Worm (Caenorhabditis elegans) whole organism, mixed stage, embryonic: Measurements from ENCODE around the gene K10B4.1.
A peak's percentile ranks its signal among the peaks of the same experiment; 100 is the strongest.
"Not testable (repeated sequence)": the region's sequence is repeated elsewhere in the genome, so short reads cannot be mapped to it uniquely, and the experiment has no call there.

Source experiments
- bed-3 ChIP-seq: fragments of 200-800 bp; sonication (Bioruptor generic); optimal IDR thresholded peaks from 3 replicates; lab custom pipeline; 2018; ENCODE audit warnings: mild to moderate bottlenecking, missing genetic modification characterization, moderate library complexity, missing compliant biosample characterization
- blmp-1 ChIP-seq: fragments of 150-350 bp; optimal IDR thresholded peaks from 2 replicates; lab custom pipeline; 2014; ENCODE audit warnings: missing biosample characterization, missing genetic modification characterization
- ceh-43 ChIP-seq: fragments of 200-800 bp; sonication (Bioruptor generic); optimal IDR thresholded peaks from 2 replicates; lab custom pipeline; 2018; ENCODE audit warnings: mild to moderate bottlenecking, missing genetic modification characterization, moderate library complexity, missing compliant biosample characterization
- ceh-83 ChIP-seq: fragments of 200-800 bp; sonication (Bioruptor generic); optimal IDR thresholded peaks from 2 replicates; lab custom pipeline; 2018; ENCODE audit warnings: mild to moderate bottlenecking, missing genetic modification characterization, missing compliant biosample characterization
- ces-1 ChIP-seq: fragments of 150-350 bp; optimal IDR thresholded peaks from 2 replicates; lab custom pipeline; 2014; ENCODE audit warnings: missing biosample characterization, missing genetic modification reagents, missing genetic modification characterization
- cnd-1 ChIP-seq: fragments of 200-800 bp; sonication (Bioruptor generic); optimal IDR thresholded peaks from 2 replicates; lab custom pipeline; 2018; ENCODE audit warnings: mild to moderate bottlenecking, missing genetic modification characterization, missing compliant biosample characterization
- drap-1 ChIP-seq: fragments of 200-800 bp; sonication (Bioruptor generic); optimal IDR thresholded peaks from 3 replicates; lab custom pipeline; 2018; ENCODE audit warnings: mild to moderate bottlenecking, missing genetic modification characterization, missing compliant biosample characterization
- elt-1 ChIP-seq: sonication (generic microtip); optimal IDR thresholded peaks from 2 replicates; lab custom pipeline; 2017; ENCODE audit warnings: missing genetic modification characterization, mild to moderate bottlenecking, missing compliant biosample characterization, antibody characterized with exemption, moderate library complexity, borderline replicate concordance; ENCODE audit not compliant: insufficient read depth
- elt-3 ChIP-seq: fragments of 150-350 bp; optimal IDR thresholded peaks from 2 replicates; lab custom pipeline; 2014; ENCODE audit warnings: missing biosample characterization, missing genetic modification characterization
- flh-1 ChIP-seq: fragments of 200-800 bp; sonication (Bioruptor generic); optimal IDR thresholded peaks from 2 replicates; lab custom pipeline; 2018; ENCODE audit warnings: mild to moderate bottlenecking, missing genetic modification characterization, moderate library complexity, missing compliant biosample characterization
- ham-2 ChIP-seq: fragments of 200-800 bp; sonication (Bioruptor generic); optimal IDR thresholded peaks from 2 replicates; lab custom pipeline; 2018; ENCODE audit warnings: mild to moderate bottlenecking, missing genetic modification characterization, missing compliant biosample characterization
- hlh-1 ChIP-seq: fragments of 150-350 bp; optimal IDR thresholded peaks from 2 replicates; lab custom pipeline; 2014; ENCODE audit warnings: missing biosample characterization, missing genetic modification reagents, missing genetic modification characterization
- lin-13 ChIP-seq: fragments of 150-350 bp; optimal IDR thresholded peaks from 2 replicates; lab custom pipeline; 2014; ENCODE audit warnings: missing biosample characterization, missing genetic modification characterization
- lin-32 ChIP-seq: fragments of 200-800 bp; sonication (Bioruptor generic); optimal IDR thresholded peaks from 2 replicates; lab custom pipeline; 2018; ENCODE audit warnings: mild to moderate bottlenecking, missing genetic modification characterization, missing compliant biosample characterization
- lsy-2 ChIP-seq: fragments of 150-350 bp; optimal IDR thresholded peaks from 2 replicates; lab custom pipeline; 2014; ENCODE audit warnings: missing biosample characterization, missing genetic modification characterization
- mep-1 ChIP-seq: fragments of 150-350 bp; optimal IDR thresholded peaks from 2 replicates; lab custom pipeline; 2017; ENCODE audit warnings: missing biosample characterization, missing genetic modification reagents, missing genetic modification characterization, inconsistent platforms
- mls-2 ChIP-seq: sonication (generic microtip); optimal IDR thresholded peaks from 2 replicates; lab custom pipeline; 2016; ENCODE audit warnings: mild to moderate bottlenecking, missing genetic modification characterization, moderate library complexity, missing compliant biosample characterization
- nhr-12 ChIP-seq: fragments of 150-350 bp; optimal IDR thresholded peaks from 2 replicates; lab custom pipeline; 2014; ENCODE audit warnings: missing biosample characterization, missing genetic modification characterization
- nhr-237 ChIP-seq: fragments of 150-350 bp; optimal IDR thresholded peaks from 2 replicates; lab custom pipeline; 2014; ENCODE audit warnings: missing biosample characterization, missing genetic modification characterization
- nhr-76 ChIP-seq: sonication (generic microtip); optimal IDR thresholded peaks from 2 replicates; lab custom pipeline; 2017; ENCODE audit warnings: missing biosample characterization, missing genetic modification characterization
- sem-2 ChIP-seq: fragments of 200-800 bp; sonication (Bioruptor generic); optimal IDR thresholded peaks from 2 replicates; lab custom pipeline; 2018; ENCODE audit warnings: mild to moderate bottlenecking, missing genetic modification characterization, missing compliant biosample characterization
- snpc-4 ChIP-seq: fragments of 150-350 bp; optimal IDR thresholded peaks from 2 replicates; lab custom pipeline; 2014; ENCODE audit warnings: missing biosample characterization, missing genetic modification characterization
- unc-39 ChIP-seq: fragments of 150-350 bp; optimal IDR thresholded peaks from 2 replicates; lab custom pipeline; 2014; ENCODE audit warnings: missing biosample characterization, missing genetic modification characterization
- unc-62 ChIP-seq: fragments of 150-350 bp; optimal IDR thresholded peaks from 2 replicates; lab custom pipeline; 2014; ENCODE audit warnings: missing biosample characterization, missing genetic modification reagents, missing genetic modification characterization
- zip-8 ChIP-seq: fragments of 150-350 bp; optimal IDR thresholded peaks from 2 replicates; lab custom pipeline; 2014; ENCODE audit warnings: missing biosample characterization, missing genetic modification characterization

The K10B4.1 gene

DNA sequence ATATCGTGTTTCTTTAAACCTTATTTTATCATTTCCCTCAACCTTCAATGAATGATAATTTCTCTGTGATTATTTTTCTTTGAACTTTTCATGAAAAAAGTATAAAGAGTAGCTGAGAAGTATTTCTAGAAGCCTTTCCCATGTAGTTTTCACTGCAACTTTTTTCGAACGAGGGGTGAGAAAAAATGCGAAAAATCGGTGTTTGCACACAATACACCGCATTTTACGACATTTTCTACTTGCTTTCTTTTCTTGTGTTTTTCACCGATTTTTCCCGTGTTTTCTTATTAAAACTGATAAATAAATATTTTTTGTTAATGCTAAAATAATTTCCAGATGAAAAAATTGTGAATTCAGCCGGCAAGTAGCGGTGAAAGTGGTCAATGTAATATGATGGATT lies 36.4 kb upstream of the K10B4.1 start, which contains the start of gene C50D2.10:
Gene C50D2.10 (plus strand): TSS at position 245 of the 400 bp plus-strand sequence.
- TF ChIP-seq elt-3 (tag; lab: Kevin White, UChicago); mep-1; cnd-1 (tag; lab: Kevin White, UChicago): not testable (repeated sequence)

- peak; percentile 6 for TF ChIP-seq ceh-83 (GFP tag; lab: Kevin White, UChicago)
- no peak for TF ChIP-seq ham-2 (GFP tag; lab: Kevin White, UChicago)
- no peak for TF ChIP-seq unc-62 (GFP tag; lab: Kevin White, UChicago)
- TF ChIP-seq, all 35 proteins: peak for 1
Measured at ce11 chrII:101176-101575, 34.1 kb upstream of the K10B4.1 start.

- no peak for TF ChIP-seq lsy-2 (tag; lab: Kevin White, UChicago)
- TF ChIP-seq elt-3 (tag; lab: Kevin White, UChicago), result no peak
- TF ChIP-seq bed-3 (GFP tag; lab: Kevin White, UChicago), result no peak
- no peak for TF ChIP-seq sem-2
- TF ChIP-seq drap-1, result no peak
- no peak for TF ChIP-seq nhr-76 (tag; lab: Kevin White, UChicago)
- no peak for TF ChIP-seq ces-1 (GFP tag; lab: Kevin White, UChicago)
- no peak for TF ChIP-seq nhr-12 (tag; lab: Kevin White, UChicago)
- TF ChIP-seq hlh-1 (tag; lab: Kevin White, UChicago), result no peak
- TF ChIP-seq elt-1 (tag; lab: Kevin White, UChicago), result no peak
- no peak for TF ChIP-seq nhr-237 (tag; lab: Kevin White, UChicago)
- TF ChIP-seq lin-13 (tag; lab: Kevin White, UChicago), result no peak
Measured at ce11 chrII:104234-104633, 31.0 kb upstream of the K10B4.1 start, which contains the start of gene col-68. TSS of gene col-68 (plus strand) at chrII:104534.

DNA sequence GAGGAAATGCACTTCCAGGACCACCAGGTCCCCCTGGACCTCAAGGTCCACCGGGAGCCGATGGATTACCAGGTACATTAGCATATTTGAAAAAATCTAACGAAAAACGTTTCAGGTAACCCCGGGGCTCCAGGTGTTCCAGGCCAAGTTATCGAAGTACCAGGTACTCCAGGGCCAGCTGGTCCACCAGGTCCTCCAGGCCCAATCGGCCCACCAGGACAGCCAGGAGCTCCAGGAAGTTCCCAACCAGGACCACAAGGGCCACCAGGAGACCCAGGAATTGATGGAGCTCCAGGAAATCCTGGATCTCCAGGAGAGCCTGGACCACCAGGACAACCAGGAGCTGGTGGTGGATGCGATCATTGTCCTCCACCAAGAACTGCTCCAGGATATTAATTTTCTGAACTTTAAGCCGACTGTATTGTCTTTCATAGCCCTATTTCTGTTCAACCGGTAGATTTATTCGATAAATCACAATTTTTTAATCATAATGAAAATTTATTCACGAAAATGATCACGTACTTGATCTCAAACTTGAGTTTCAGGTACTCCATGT lies 29.9 kb upstream of the K10B4.1 start:
- TF ChIP-seq hlh-1 (tag; lab: Kevin White, UChicago), result no peak
- no peak for TF ChIP-seq lin-13 (tag; lab: Kevin White, UChicago)
- no peak for TF ChIP-seq lin-32 (GFP tag; lab: Kevin White, UChicago)
- TF ChIP-seq sem-2, result no peak

DNA sequence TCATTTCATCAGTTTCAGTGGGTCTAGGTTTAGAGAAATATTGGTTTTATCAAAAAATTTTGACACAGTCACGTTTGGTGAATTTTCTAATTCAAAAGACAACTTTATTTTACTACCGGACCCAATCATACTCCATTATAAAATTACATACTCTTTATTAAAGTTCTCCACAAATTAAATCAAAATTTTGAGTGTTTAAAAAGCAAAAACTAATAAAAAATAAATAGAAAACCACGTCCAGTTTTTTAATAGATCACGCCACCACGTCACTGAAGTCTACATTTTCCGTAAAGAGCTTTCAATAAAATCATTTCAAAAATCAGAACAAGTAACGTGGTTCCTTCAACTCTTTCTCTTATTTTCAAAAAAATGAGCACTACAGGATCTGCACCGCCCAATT lies 29.4 kb upstream of the K10B4.1 start, which contains the start of gene txt-1:
Gene txt-1 (plus strand): TSS at position 301 of the 400 bp plus-strand sequence.
- TF ChIP-seq mls-2, result no peak
- TF ChIP-seq elt-1 (tag; lab: Kevin White, UChicago), result no peak
- TF ChIP-seq snpc-4 (tag; lab: Kevin White, UChicago), result no peak
- no peak for TF ChIP-seq drap-1

DNA sequence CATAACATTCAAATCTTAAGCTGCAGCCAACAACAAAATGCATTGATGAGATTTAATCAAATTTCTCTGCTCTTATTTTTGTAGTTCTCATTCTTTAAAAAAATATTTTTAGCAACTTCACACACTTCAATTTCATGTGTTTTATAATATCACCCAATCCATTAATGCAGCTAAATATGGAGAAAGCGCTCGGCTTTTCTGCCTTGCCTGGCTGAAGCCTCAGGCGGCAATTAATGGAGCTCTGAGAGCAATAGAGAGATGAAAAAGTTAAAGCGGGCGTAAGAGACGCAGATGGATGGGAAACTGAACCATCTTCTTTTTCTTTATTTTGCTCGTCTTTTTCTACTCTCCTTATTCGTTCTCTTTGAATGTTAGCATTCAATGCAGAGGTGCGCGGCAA lies 27.6 kb upstream of the K10B4.1 start:
- TF ChIP-seq ces-1 (GFP tag; lab: Kevin White, UChicago), result peak; percentile 67
- no peak for TF ChIP-seq ceh-83 (GFP tag; lab: Kevin White, UChicago)
- TF ChIP-seq mls-2, result peak; percentile 4
- TF ChIP-seq, all 35 proteins: peak for 2

ce11 chrII:108865-109264 lies 26.4 kb upstream of the K10B4.1 start, which contains the start of gene C50D2.2:
TSS of gene C50D2.2 (plus strand) at chrII:109165.
- TF ChIP-seq lin-13 (tag; lab: Kevin White, UChicago), result no peak
- no peak for TF ChIP-seq lin-32 (GFP tag; lab: Kevin White, UChicago)
- no peak for TF ChIP-seq unc-39
- no peak for TF ChIP-seq zip-8
- no peak for TF ChIP-seq ceh-43 (GFP tag; lab: Kevin White, UChicago)
- no peak for TF ChIP-seq flh-1 (GFP tag; lab: Kevin White, UChicago)

DNA sequence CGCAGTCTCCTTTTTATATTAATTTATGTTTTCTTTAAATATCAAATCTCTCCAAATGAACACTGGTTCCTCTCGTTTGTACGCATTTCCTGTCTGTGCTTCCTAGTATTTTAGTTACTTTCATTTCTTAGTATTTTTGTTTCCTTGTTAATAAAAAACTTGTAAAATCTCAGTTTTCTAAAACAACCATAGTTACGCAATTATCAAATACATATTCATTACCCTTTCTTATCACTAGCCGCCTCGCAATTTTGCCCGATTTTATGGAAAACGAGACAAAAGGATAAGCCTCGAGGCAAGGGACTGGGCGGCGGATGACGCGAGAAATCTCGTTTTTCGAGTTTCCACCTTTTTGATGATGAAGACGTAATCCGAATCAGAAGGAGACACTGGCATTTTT lies 24.0 kb upstream of the K10B4.1 start, which contains the start of gene C50D2.1:
Gene C50D2.1 (plus strand): TSS at position 301 of the 400 bp plus-strand sequence.
- no peak for TF ChIP-seq blmp-1 (tag; lab: Kevin White, UChicago)
- no peak for TF ChIP-seq lsy-2 (tag; lab: Kevin White, UChicago)
- no peak for TF ChIP-seq sem-2
- TF ChIP-seq nhr-76 (tag; lab: Kevin White, UChicago), result no peak
- no peak for TF ChIP-seq elt-1 (tag; lab: Kevin White, UChicago)
- TF ChIP-seq unc-39, result no peak
- no peak for TF ChIP-seq ham-2 (GFP tag; lab: Kevin White, UChicago)
- TF ChIP-seq, all 35 proteins: peak for 0
